Worm (Caenorhabditis elegans) whole organism, early embryonic: ENCODE results near the gene fard-1.

Experiments used
- ama-1 ChIP-seq: fragments of 150-350 bp; optimal IDR thresholded peaks from 2 replicates; lab custom pipeline; 2014
- ets-7 ChIP-seq: sonication (generic microtip); optimal IDR thresholded peaks from 2 replicates; lab custom pipeline; 2016; ENCODE audit warnings: missing genotype, missing genetic modification characterization, missing compliant biosample characterization

DNA sequence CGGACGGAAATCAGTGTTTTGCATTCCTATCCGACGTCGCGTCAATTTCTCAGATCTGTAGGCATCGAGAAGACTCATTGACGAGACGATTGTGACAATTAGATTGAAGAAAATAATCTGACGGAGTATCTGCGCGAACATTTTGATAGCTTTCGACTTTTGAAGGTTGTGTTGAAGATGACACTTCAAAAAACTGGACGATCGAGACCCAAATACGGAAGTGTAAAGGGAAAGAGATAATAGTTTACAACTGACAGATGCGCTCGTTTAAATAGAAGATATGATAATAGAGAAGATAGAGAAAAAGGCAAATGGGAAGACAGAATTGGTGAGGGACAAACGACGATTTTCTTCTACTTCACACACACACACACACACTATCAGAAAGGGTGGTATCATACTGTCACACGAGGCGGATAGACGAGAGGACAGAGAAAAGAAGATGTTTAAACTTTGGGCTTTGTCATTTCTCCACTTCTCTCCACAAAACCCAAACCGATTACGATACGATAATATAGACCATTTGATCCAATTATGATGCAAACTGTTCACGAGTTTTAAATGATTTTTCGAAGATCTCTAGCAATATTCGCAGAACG is 41.9 kb upstream of the fard-1 start, which contains the start of gene B0410.3:
- TF ChIP-seq ama-1 (lab: Kevin White, UChicago) (no peak), ets-7 (tag; lab: Kevin White, UChicago) (no peak)
